Worm (Caenorhabditis elegans): ENCODE measurements around the gene adk-1.

- TF ChIP-seq nhr-11 (tag; optimal IDR thresholded peaks at IDR 0.05) (no peak), mdl-1 (tag; optimal IDR thresholded peaks at IDR 0.05) (no peak), ceh-82 (tag; optimal IDR thresholded peaks at IDR 0.05) (no peak), ceh-20 (GFP tag; IDR thresholded peaks at IDR 0.05) (no peak), mep-1 (tag; optimal IDR thresholded peaks at IDR 0.05) (no peak), set-16 (GFP tag; IDR thresholded peaks at IDR 0.05) (no peak), nhr-28 (tag; optimal IDR thresholded peaks at IDR 0.05) (no peak), nhr-237 (tag; optimal IDR thresholded peaks at IDR 0.05) (no peak), Y5F2A.4 (GFP tag; optimal IDR thresholded peaks at IDR 0.05) (no peak), egl-27 (tag; optimal IDR thresholded peaks at IDR 0.05) (no peak), ceh-62 (tag; optimal IDR thresholded peaks at IDR 0.05) (no peak), mes-2 (tag; optimal IDR thresholded peaks at IDR 0.05; ENCODE audit: poor library complexity, severe bottlenecking) (no peak)
Observed at ce11 chrIV:11162451-11162850, 48.2 kb downstream of the adk-1 start, which contains the start of gene fbxb-9.
